Fruit fly (Drosophila melanogaster) whole organism, embryonic: ENCODE data around the gene CG14096.

ENCODE experiments used
- ATbp ChIP-seq: fragments of 200-800 bp; sonication (Bioruptor generic); optimal IDR thresholded peaks from 2 replicates; lab custom pipeline; 2017; ENCODE audit warnings: missing biosample characterization, mild to moderate bottlenecking, missing genetic modification characterization, missing genetic modification reagents
- Asciz ChIP-seq: fragments of 200-800 bp; sonication (Bioruptor generic); optimal IDR thresholded peaks from 2 replicates; lab custom pipeline; 2017; ENCODE audit warnings: missing biosample characterization, mild to moderate bottlenecking, missing genetic modification characterization, missing genetic modification reagents
- Awh ChIP-seq: fragments of 200-800 bp; sonication (Bioruptor generic); IDR thresholded peaks from 2 replicates; pipeline ENCODE4, ENCODE4 v1.3.6; 2022; ENCODE audit warnings: missing biosample characterization, missing genetic modification characterization
- CG10209 ChIP-seq: fragments of 200-800 bp; sonication (Bioruptor generic); optimal IDR thresholded peaks from 3 replicates; lab custom pipeline; 2017; ENCODE audit warnings: missing biosample characterization, mild to moderate bottlenecking, missing genetic modification characterization, missing genetic modification reagents
- CG10366 ChIP-seq: fragments of 200-800 bp; sonication (Bioruptor generic); IDR thresholded peaks from 2 replicates; pipeline ENCODE4 v1.3.6; 2022; ENCODE audit warnings: missing biosample characterization, missing genetic modification characterization
- CG11398 ChIP-seq: fragments of 200-800 bp; sonication (Bioruptor generic); optimal IDR thresholded peaks from 2 replicates; lab custom pipeline; 2016; ENCODE audit warnings: missing biosample characterization, missing genetic modification characterization
- CG12071 ChIP-seq: fragments of 200-800 bp; sonication (Bioruptor generic); optimal IDR thresholded peaks from 3 replicates; lab custom pipeline; 2018; ENCODE audit warnings: missing biosample characterization, mild to moderate bottlenecking, missing genetic modification characterization
- CG12769 ChIP-seq: fragments of 200-800 bp; sonication (Bioruptor generic); optimal IDR thresholded peaks from 2 replicates; lab custom pipeline; 2019; ENCODE audit warnings: missing biosample characterization, mild to moderate bottlenecking, missing genetic modification characterization, moderate library complexity
- CG15514 ChIP-seq: fragments of 200-800 bp; sonication (Bioruptor generic); optimal IDR thresholded peaks from 3 replicates; lab custom pipeline; 2017; ENCODE audit warnings: missing biosample characterization, missing genetic modification characterization, mild to moderate bottlenecking, moderate library complexity, missing genetic modification reagents
- CG1603 ChIP-seq: fragments of 200-800 bp; sonication (Bioruptor generic); optimal IDR thresholded peaks from 2 replicates; lab custom pipeline; 2019; ENCODE audit warnings: missing biosample characterization, mild to moderate bottlenecking, missing genetic modification characterization, moderate library complexity
- CG17612 ChIP-seq: fragments of 200-800 bp; sonication (Bioruptor generic); IDR thresholded peaks from 2 replicates; pipeline ENCODE4 v1.3.6; 2022; ENCODE audit warnings: missing biosample characterization, missing genetic modification characterization
- CG18599 ChIP-seq: fragments of 200-800 bp; sonication (Bioruptor generic); optimal IDR thresholded peaks from 3 replicates; lab custom pipeline; 2017; ENCODE audit warnings: missing biosample characterization, missing genetic modification characterization, mild to moderate bottlenecking, moderate library complexity, missing genetic modification reagents
- CG2120 ChIP-seq: fragments of 200-800 bp; sonication (Bioruptor generic); optimal IDR thresholded peaks from 3 replicates; lab custom pipeline; 2016; ENCODE audit warnings: missing biosample characterization, missing genetic modification characterization
- CG2678 ChIP-seq: fragments of 200-800 bp; sonication (Bioruptor generic); optimal IDR thresholded peaks from 3 replicates; lab custom pipeline; 2019; ENCODE audit warnings: missing biosample characterization, mild to moderate bottlenecking, missing genetic modification characterization, moderate library complexity
- CG30403 ChIP-seq: fragments of 200-800 bp; sonication (Bioruptor generic); optimal IDR thresholded peaks from 3 replicates; lab custom pipeline; 2016; ENCODE audit warnings: missing biosample characterization, missing genetic modification characterization
- CG3281 ChIP-seq: fragments of 200-800 bp; sonication (Bioruptor generic); optimal IDR thresholded peaks from 3 replicates; lab custom pipeline; 2017; ENCODE audit warnings: missing biosample characterization, mild to moderate bottlenecking, missing genetic modification characterization
- CG4360 ChIP-seq: fragments of 200-800 bp; sonication (Bioruptor generic); IDR thresholded peaks from 2 replicates; pipeline ENCODE4 v1.3.6; 2022; ENCODE audit warnings: missing biosample characterization, missing genetic modification characterization
- CG8290 ChIP-seq, 3 experiments: fragments of 200-800 bp; sonication (Bioruptor generic); optimal IDR thresholded peaks; 2 replicates each; lab custom pipeline; 2016 to 2019; ENCODE audit warnings: missing biosample characterization in 3 of 3, missing genetic modification characterization in 3 of 3, mild to moderate bottlenecking in 2 of 3, moderate library complexity in 1 of 3
- Fer1 ChIP-seq: fragments of 200-800 bp; sonication (Bioruptor generic); optimal IDR thresholded peaks from 2 replicates; lab custom pipeline; 2017; ENCODE audit warnings: missing biosample characterization, mild to moderate bottlenecking, missing genetic modification characterization
- Fer3 ChIP-seq: fragments of 200-800 bp; sonication (Bioruptor generic); optimal IDR thresholded peaks from 2 replicates; lab custom pipeline; 2018; ENCODE audit warnings: missing biosample characterization, mild to moderate bottlenecking, missing genetic modification characterization, moderate library complexity
- Hmr ChIP-seq: fragments of 200-800 bp; sonication (Bioruptor generic); optimal IDR thresholded peaks from 3 replicates; lab custom pipeline; 2017; ENCODE audit warnings: mild to moderate bottlenecking, missing biosample characterization, missing genetic modification reagents, missing genetic modification characterization
- Med ChIP-seq: fragments of 200-800 bp; sonication (Bioruptor generic); peaks from one replicate; lab custom pipeline; 2016; ENCODE audit warnings: missing biosample characterization, missing genetic modification characterization, mild to moderate bottlenecking, inconsistent platforms, moderate library complexity
- Meics ChIP-seq: fragments of 200-800 bp; sonication (Bioruptor generic); optimal IDR thresholded peaks from 2 replicates; lab custom pipeline; 2017; ENCODE audit warnings: missing biosample characterization, mild to moderate bottlenecking, missing genetic modification characterization
- Opbp ChIP-seq: fragments of 200-800 bp; sonication (Bioruptor generic); IDR thresholded peaks from 3 replicates; pipeline ENCODE4 v1.3.6; 2022; ENCODE audit warnings: missing biosample characterization, missing genetic modification characterization; ENCODE audit not compliant: partially characterized antibody
- Poxn ChIP-seq: fragments of 200-800 bp; sonication (Bioruptor generic); IDR thresholded peaks from 2 replicates; pipeline ENCODE4 v1.3.6; 2022; ENCODE audit warnings: missing biosample characterization, missing genetic modification characterization
- Sox100B ChIP-seq: fragments of 200-800 bp; sonication (Bioruptor generic); optimal IDR thresholded peaks from 3 replicates; lab custom pipeline; 2018; ENCODE audit warnings: missing biosample characterization, mild to moderate bottlenecking, missing genetic modification characterization
- ap ChIP-seq: fragments of 200-800 bp; sonication (Bioruptor generic); IDR thresholded peaks from 2 replicates; pipeline ENCODE4 v1.3.6; 2022; ENCODE audit warnings: missing biosample characterization, missing genetic modification characterization
- bcd ChIP-seq: fragments of 200-800 bp; sonication (Bioruptor generic); optimal IDR thresholded peaks from 2 replicates; lab custom pipeline; 2017; ENCODE audit warnings: missing biosample characterization, mild to moderate bottlenecking, missing genetic modification characterization
- caup ChIP-seq: fragments of 200-800 bp; sonication (Bioruptor generic); optimal IDR thresholded peaks from 3 replicates; lab custom pipeline; 2017; ENCODE audit warnings: missing biosample characterization, mild to moderate bottlenecking, missing genetic modification characterization, moderate library complexity; ENCODE audit not compliant: severe bottlenecking
- dmrt99B ChIP-seq: fragments of 200-800 bp; sonication (Bioruptor generic); optimal IDR thresholded peaks from 2 replicates; lab custom pipeline; 2018; ENCODE audit warnings: missing biosample characterization, mild to moderate bottlenecking, missing genetic modification characterization, moderate library complexity
- eve ChIP-seq, 2 experiments: fragments of >200 bp; optimal IDR thresholded peaks; 2 replicates each; lab custom pipeline; 2017; ENCODE audit warnings: missing biosample characterization in 2 of 2, missing genetic modification characterization in 2 of 2
- fru ChIP-seq: fragments of >200 bp; optimal IDR thresholded peaks from 2 replicates; lab custom pipeline; 2017
- lab ChIP-seq: fragments of 200-800 bp; sonication (Bioruptor generic); optimal IDR thresholded peaks from 3 replicates; lab custom pipeline; 2017; ENCODE audit warnings: missing biosample characterization, missing genetic modification characterization, mild to moderate bottlenecking, moderate library complexity, missing genetic modification reagents
- pnt ChIP-seq: fragments of 200-800 bp; sonication (Bioruptor generic); optimal IDR thresholded peaks from 3 replicates; lab custom pipeline; 2016; ENCODE audit warnings: missing biosample characterization, missing genetic modification characterization
- pzg ChIP-seq: fragments of 200-800 bp; sonication (Bioruptor generic); optimal IDR thresholded peaks from 3 replicates; lab custom pipeline; 2018; ENCODE audit warnings: missing biosample characterization, mild to moderate bottlenecking, missing genetic modification characterization, moderate library complexity
- sens ChIP-seq: fragments of 200-800 bp; sonication (Bioruptor generic); peaks from one replicate; lab custom pipeline; 2016; ENCODE audit warnings: missing biosample characterization, missing genetic modification characterization
- sim ChIP-seq: fragments of 200-800 bp; sonication (Bioruptor generic); IDR thresholded peaks from 2 replicates; pipeline ENCODE4 v1.3.6; 2022; ENCODE audit warnings: missing biosample characterization, missing genetic modification characterization
- so ChIP-seq: fragments of 200-800 bp; sonication (Bioruptor generic); IDR thresholded peaks from 3 replicates; pipeline ENCODE4 v1.3.6; 2022; ENCODE audit warnings: missing biosample characterization, missing genetic modification characterization
- sob ChIP-seq: fragments of 200-800 bp; sonication (Bioruptor generic); IDR thresholded peaks from 2 replicates; pipeline ENCODE4 v1.3.6; 2022; ENCODE audit warnings: missing biosample characterization, missing genetic modification characterization
- tio ChIP-seq: fragments of 200-800 bp; sonication (Bioruptor generic); optimal IDR thresholded peaks from 2 replicates; lab custom pipeline; 2017; ENCODE audit warnings: missing biosample characterization, missing genetic modification characterization, inconsistent platforms
- zfh1 ChIP-seq: fragments of 200-800 bp; sonication (Bioruptor generic); IDR thresholded peaks from 3 replicates; pipeline ENCODE4 v1.3.6; 2022; ENCODE audit warnings: missing biosample characterization, missing genetic modification characterization

The CG14096 gene

dm6 chr3L:19504719-19505118, 37.8 kb upstream of the CG14096 start:
- TF ChIP-seq CG30403 (no peak), lab (GFP tag; lab: Kevin White, UChicago) (peak; percentile 70), CG8290 (GFP tag; optimal IDR thresholded peaks at IDR 0.05; lab: Kevin White, UChicago) (no peak), CG8290 (tag; optimal IDR thresholded peaks at IDR 0.05; lab: Kevin White, UChicago) (peak in 1 of 2 experiments; percentile 29), CG3281 (peak; percentile 42), CG12071 (GFP tag; lab: Kevin White, UChicago) (peak; percentile 45), CG15514 (peak; percentile 22), CG2120 (GFP tag; lab: Kevin White, UChicago) (peak; percentile 6), CG2678 (tag; lab: Kevin White, UChicago) (peak; percentile 38), Fer1 (GFP tag; lab: Kevin White, UChicago) (peak; percentile 29), CG10209 (GFP tag; lab: Kevin White, UChicago) (peak; percentile 23), Med (GFP tag; lab: Kevin White, UChicago) (peak; percentile 81), CG11398 (GFP tag; lab: Kevin White, UChicago) (no peak), Asciz (peak; percentile 14), pzg (GFP tag; lab: Kevin White, UChicago) (no peak), caup (GFP tag; lab: Kevin White, UChicago) (peak; percentile 12), CG18599 (GFP tag; lab: Kevin White, UChicago) (peak; percentile 64), sens (GFP tag; lab: Kevin White, UChicago) (no peak), ATbp (GFP tag; lab: Kevin White, UChicago) (peak; percentile 3), Hmr (GFP tag; lab: Kevin White, UChicago) (peak; percentile 38), CG12769 (tag; lab: Kevin White, UChicago) (peak; percentile 0), Meics (GFP tag; lab: Kevin White, UChicago) (peak; percentile 2), ap (GFP tag; lab: Robert Waterston, UW) (no peak), sob (GFP tag; lab: Robert Waterston, UW) (0 out of 2 replicates have a peak, but pooled peaks have one; percentile 33)
- TF ChIP-seq, all 482 proteins: peak for 18

- TF ChIP-seq CG1603, result no peak
- no peak for TF ChIP-seq dmrt99B (tag; lab: Kevin White, UChicago)
- no peak for TF ChIP-seq Awh
- TF ChIP-seq tio, result no peak
- TF ChIP-seq Opbp (GFP tag; lab: Robert Waterston, UW), result no peak
- no peak for TF ChIP-seq bcd (GFP tag; lab: Kevin White, UChicago)
- TF ChIP-seq sim (GFP tag; lab: Robert Waterston, UW), result no peak
- no peak for TF ChIP-seq CG30403
- TF ChIP-seq Sox100B (GFP tag; lab: Kevin White, UChicago), result no peak
- TF ChIP-seq CG17612 (GFP tag; lab: Robert Waterston, UW), result no peak
- TF ChIP-seq Poxn (GFP tag; lab: Robert Waterston, UW), result no peak
- TF ChIP-seq CG10366 (GFP tag; lab: Robert Waterston, UW), result no peak
- TF ChIP-seq so (GFP tag; lab: Robert Waterston, UW), result no peak
Measured at dm6 chr3L:19503770-19504169, 36.9 kb upstream of the CG14096 start, which contains the start of gene CG9452. CG9452 (minus strand) TSS chr3L:19503870.

dm6 chr3L:19500698-19501097, 33.8 kb upstream of the CG14096 start, which contains the start of gene CG9451:
CG9451 (minus strand) TSS chr3L:19500798.
- TF ChIP-seq zfh1 (GFP tag; lab: Robert Waterston, UW) (no peak), eve (GFP tag; optimal IDR thresholded peaks at IDR 0.05; lab: Kevin White, UChicago) (no peak), fru (lab: Kevin White, UChicago) (no peak), CG4360 (GFP tag; lab: Robert Waterston, UW) (no peak), pnt (no peak), Fer3 (tag; lab: Kevin White, UChicago) (no peak)
- TF ChIP-seq, all 482 proteins: peak for 0
